Worm (Caenorhabditis elegans): ENCODE measurements around the gene C13G3.1.

DNA sequence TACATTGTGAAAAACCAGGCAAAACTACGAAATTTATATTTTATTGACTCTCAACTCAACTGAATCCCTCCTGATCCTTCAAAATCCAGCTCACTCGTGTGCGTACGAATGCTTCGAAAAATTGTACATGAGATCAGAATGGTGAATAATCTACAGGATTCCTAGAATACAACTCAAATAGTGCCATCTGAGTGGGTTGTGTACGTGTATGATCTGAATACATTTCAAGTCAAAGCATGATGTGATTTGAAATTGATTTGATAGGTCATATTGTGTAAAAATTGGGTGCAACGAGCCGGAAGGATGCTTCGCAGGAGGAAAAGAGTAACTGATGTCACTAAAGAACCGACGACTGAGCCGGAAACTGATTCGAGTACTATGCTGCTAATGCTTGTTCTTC lies 1.5 kb downstream of the C13G3.1 start:
- TF ChIP-seq him-1 (tag; optimal IDR thresholded peaks at IDR 0.05) (no peak), dao-5 (tag; optimal IDR thresholded peaks at IDR 0.05) (no peak), W03F9.2 (tag; optimal IDR thresholded peaks at IDR 0.05) (no peak)
